Worm (Caenorhabditis elegans) whole organism, L1 larva: ENCODE data around the gene lec-3.

Source experiments
- ceh-8 ChIP-seq: fragments of 200-800 bp; sonication (Bioruptor generic); optimal IDR thresholded peaks from 2 replicates; lab custom pipeline; 2018; ENCODE audit warnings: mild to moderate bottlenecking, missing genetic modification characterization, moderate library complexity, missing compliant biosample characterization
- ces-1 ChIP-seq: fragments of 150-350 bp; optimal IDR thresholded peaks from 2 replicates; lab custom pipeline; 2014; ENCODE audit warnings: missing biosample characterization, missing genetic modification reagents, missing genetic modification characterization
- dsc-1 ChIP-seq: sonication (generic microtip); optimal IDR thresholded peaks from 2 replicates; lab custom pipeline; 2016; ENCODE audit warnings: mild to moderate bottlenecking, missing genetic modification characterization, missing compliant biosample characterization
- fos-1 ChIP-seq: fragments of 150-350 bp; optimal IDR thresholded peaks from 2 replicates; lab custom pipeline; 2014; ENCODE audit warnings: missing biosample characterization, missing genetic modification characterization
- jun-1 ChIP-seq: fragments of 150-350 bp; optimal IDR thresholded peaks from 2 replicates; lab custom pipeline; 2014; ENCODE audit warnings: missing biosample characterization, missing genetic modification reagents, missing genetic modification characterization
- lin-13 ChIP-seq: fragments of 150-350 bp; optimal IDR thresholded peaks from 2 replicates; lab custom pipeline; 2014; ENCODE audit warnings: missing biosample characterization, missing genetic modification reagents, missing genetic modification characterization
- lin-39 ChIP-seq: fragments of 150-350 bp; optimal IDR thresholded peaks from 2 replicates; lab custom pipeline; 2014; ENCODE audit warnings: missing biosample characterization, missing genetic modification reagents, missing genetic modification characterization
- nhr-11 ChIP-seq: fragments of 150-350 bp; optimal IDR thresholded peaks from 2 replicates; lab custom pipeline; 2014; ENCODE audit warnings: missing biosample characterization, missing genetic modification characterization
- nhr-28 ChIP-seq: fragments of 150-350 bp; optimal IDR thresholded peaks from 2 replicates; lab custom pipeline; 2014; ENCODE audit warnings: missing biosample characterization, missing genetic modification characterization
- nhr-76 ChIP-seq: sonication (generic microtip); optimal IDR thresholded peaks from 2 replicates; lab custom pipeline; 2017; ENCODE audit warnings: missing biosample characterization, missing genetic modification characterization
- sptf-1 ChIP-seq: fragments of 150-350 bp; optimal IDR thresholded peaks from 2 replicates; lab custom pipeline; 2014; ENCODE audit warnings: missing biosample characterization, missing genetic modification characterization
- unc-130 ChIP-seq: fragments of 150-350 bp; optimal IDR thresholded peaks from 2 replicates; lab custom pipeline; 2017; ENCODE audit warnings: missing biosample characterization, missing genetic modification characterization, inconsistent platforms
- unc-62 ChIP-seq: fragments of 150-350 bp; optimal IDR thresholded peaks from 2 replicates; lab custom pipeline; 2014; ENCODE audit warnings: missing biosample characterization, missing genetic modification reagents, missing genetic modification characterization

DNA sequence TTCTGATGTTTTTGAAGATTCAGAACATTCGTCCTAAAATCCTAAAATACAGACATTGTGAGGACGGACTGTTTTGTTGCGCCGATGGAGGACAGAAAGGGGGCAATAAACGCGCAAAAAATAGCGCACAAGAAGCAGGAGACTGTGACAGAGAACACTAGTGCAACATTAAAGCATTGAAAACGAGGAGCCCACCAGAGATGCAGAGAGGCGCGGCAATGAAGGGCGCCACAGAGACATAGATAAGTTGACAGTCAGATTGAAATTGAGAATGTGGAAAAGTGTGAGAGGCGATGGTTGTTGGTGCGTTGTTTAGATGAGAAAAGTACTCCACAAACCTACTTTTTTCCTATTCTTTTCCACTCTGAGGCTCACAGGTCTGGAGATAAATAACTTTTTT, 15.9 kb upstream of the lec-3 start, which contains the start of gene aakg-5:
- no peak for TF ChIP-seq ceh-8 (GFP tag; lab: Kevin White, UChicago)
- TF ChIP-seq unc-130 (tag; lab: Kevin White, UChicago), result peak; percentile 54
- peak; percentile 72 for TF ChIP-seq jun-1 (tag; lab: Kevin White, UChicago)
- no peak for TF ChIP-seq unc-62 (GFP tag; lab: Kevin White, UChicago)
- TF ChIP-seq nhr-11 (tag; lab: Kevin White, UChicago), result peak; percentile 79
- peak; percentile 46 for TF ChIP-seq lin-39 (tag; lab: Kevin White, UChicago)
- peak; percentile 88 for TF ChIP-seq lin-13 (GFP tag; lab: Kevin White, UChicago)
- peak; percentile 67 for TF ChIP-seq fos-1 (tag; lab: Kevin White, UChicago)
- no peak for TF ChIP-seq sptf-1
- peak; percentile 70 for TF ChIP-seq dsc-1 (tag; lab: Kevin White, UChicago)
- TF ChIP-seq ces-1 (GFP tag; lab: Kevin White, UChicago), result no peak
- no peak for TF ChIP-seq nhr-28
- TF ChIP-seq nhr-76 (tag; lab: Kevin White, UChicago), result no peak
